Worm (Caenorhabditis elegans): ENCODE results near the gene nol-56.

nol-56 gene

ce11 chrV:10361830-10362397 lies 9.1 kb upstream of the nol-56 start, which contains the start of gene cash-1:
Gene cash-1 (plus strand): TSS chrV:10362261.
- peak; percentile 38 for TF ChIP-seq C16A3.4 (tag; optimal IDR thresholded peaks at IDR 0.05)
- TF ChIP-seq ceh-88 (GFP tag; IDR thresholded peaks at IDR 0.05), result no peak; the same call in 1 of the 2 replicates
- TF ChIP-seq skn-1 (tag; optimal IDR thresholded peaks at IDR 0.05), result peak; percentile 77
- TF ChIP-seq aha-1 (tag; optimal IDR thresholded peaks at IDR 0.05), result no peak
- no peak for TF ChIP-seq ztf-4 (tag; optimal IDR thresholded peaks at IDR 0.05)
- TF ChIP-seq Y116A8C.19 (tag; optimal IDR thresholded peaks at IDR 0.05; ENCODE audit: borderline replicate concordance), result no peak
- TF ChIP-seq lin-13 (GFP tag; optimal IDR thresholded peaks at IDR 0.05), result peak; percentile 52
- TF ChIP-seq isw-1 (GFP tag; IDR thresholded peaks at IDR 0.05), result peak; percentile 67
- no peak for TF ChIP-seq unc-86 (tag; optimal IDR thresholded peaks at IDR 0.05)
- TF ChIP-seq aly-2 (tag; optimal IDR thresholded peaks at IDR 0.05), result no peak
- TF ChIP-seq egl-13 (tag; optimal IDR thresholded peaks at IDR 0.05), result peak; percentile 22
- TF ChIP-seq tlp-1 (tag; optimal IDR thresholded peaks at IDR 0.05), result no peak
- TF ChIP-seq hlh-17 (GFP tag; optimal IDR thresholded peaks at IDR 0.05; ENCODE audit: borderline replicate concordance), result no peak
- TF ChIP-seq lin-39 (tag; optimal IDR thresholded peaks at IDR 0.05), result no peak
- peak; percentile 10 for TF ChIP-seq F16B12.6 (tag; optimal IDR thresholded peaks at IDR 0.05)
- TF ChIP-seq nhr-84 (tag; optimal IDR thresholded peaks at IDR 0.05), result no peak
- peak; percentile 39 for TF ChIP-seq nhr-77 (tag; optimal IDR thresholded peaks at IDR 0.05)
- TF ChIP-seq nhr-20 (tag; optimal IDR thresholded peaks at IDR 0.05), result peak; percentile 73
- no peak for TF ChIP-seq unc-62 (GFP tag; optimal IDR thresholded peaks at IDR 0.05)
- peak; percentile 56 to 86 for TF ChIP-seq lsy-2 (tag; optimal IDR thresholded peaks at IDR 0.05)
- no peak for TF ChIP-seq fkh-4 (tag; optimal IDR thresholded peaks at IDR 0.05; ENCODE audit: borderline replicate concordance)
- peak; percentile 47 for TF ChIP-seq ceh-8 (GFP tag; optimal IDR thresholded peaks at IDR 0.05)
- no peak for TF ChIP-seq nhr-28 (tag; optimal IDR thresholded peaks at IDR 0.05)
- TF ChIP-seq unc-30 (tag; optimal IDR thresholded peaks at IDR 0.05), result no peak
- TF ChIP-seq pax-3 (tag; optimal IDR thresholded peaks at IDR 0.05), result peak; percentile 11
- TF ChIP-seq nhr-19 (GFP tag; conservative IDR thresholded peaks at IDR 0.05), result peak; percentile 58
- TF ChIP-seq mab-9 (GFP tag; IDR thresholded peaks at IDR 0.05), result no peak
- TF ChIP-seq lin-14 (GFP tag; optimal IDR thresholded peaks at IDR 0.05), result peak; percentile 84
- no peak for TF ChIP-seq C34B4.2 (tag; optimal IDR thresholded peaks at IDR 0.05)
- TF ChIP-seq snpc-4 (tag; optimal IDR thresholded peaks at IDR 0.05), result peak; percentile 55
- no peak for TF ChIP-seq zip-4 (GFP tag; optimal IDR thresholded peaks at IDR 0.05)
- TF ChIP-seq nhr-71 (tag; optimal IDR thresholded peaks at IDR 0.05), result peak; percentile 82
- no peak for TF ChIP-seq egl-27 (tag; optimal IDR thresholded peaks at IDR 0.05)
- no peak for TF ChIP-seq ets-5 (GFP tag; IDR thresholded peaks at IDR 0.05)
- TF ChIP-seq ztf-11 (tag; optimal IDR thresholded peaks at IDR 0.05), result no peak
- no peak for TF ChIP-seq alr-1 (tag; optimal IDR thresholded peaks at IDR 0.05; ENCODE audit: borderline replicate concordance)
- TF ChIP-seq nhr-11 (tag; optimal IDR thresholded peaks at IDR 0.05), result no peak
- peak; percentile 74 for TF ChIP-seq blmp-1 (tag; optimal IDR thresholded peaks at IDR 0.05)
- TF ChIP-seq lin-35 (GFP tag; optimal IDR thresholded peaks at IDR 0.05), result peak; percentile 88 to 95
- TF ChIP-seq elt-2 (tag; optimal IDR thresholded peaks at IDR 0.05), result peak; percentile 43
- peak in 1 of 2 experiments; percentile 82 for TF ChIP-seq mdl-1 (tag; optimal IDR thresholded peaks at IDR 0.05)
- no peak for TF ChIP-seq ama-1 (optimal IDR thresholded peaks at IDR 0.05)
- TF ChIP-seq nhr-237 (tag; optimal IDR thresholded peaks at IDR 0.05), result no peak
- peak; percentile 73 for TF ChIP-seq nhr-47 (tag; optimal IDR thresholded peaks at IDR 0.05)
- no peak for TF ChIP-seq fos-1 (tag; optimal IDR thresholded peaks at IDR 0.05)
- TF ChIP-seq fkh-10 (GFP tag; optimal IDR thresholded peaks at IDR 0.05), result peak; percentile 36
- TF ChIP-seq nhr-12 (tag; optimal IDR thresholded peaks at IDR 0.05), result no peak
- TF ChIP-seq lin-15B (tag; optimal IDR thresholded peaks at IDR 0.05), result peak; percentile 85
- no peak for TF ChIP-seq zag-1 (tag; optimal IDR thresholded peaks at IDR 0.05)
- no peak for TF ChIP-seq grh-1 (GFP tag; IDR thresholded peaks at IDR 0.05)
- TF ChIP-seq nhr-85 (tag), result peak; percentile 42
- peak; percentile 68 for TF ChIP-seq rnt-1 (tag; optimal IDR thresholded peaks at IDR 0.05)
- peak in 1 of 6 experiments; percentile 45 for TF ChIP-seq elt-3 (tag; optimal IDR thresholded peaks at IDR 0.05)
